Worm (Caenorhabditis elegans) whole organism, young adult: Measurements from ENCODE around the gene nhr-66.

Source experiments
- B0019.2 ChIP-seq: fragments of 200-800 bp; sonication (Bioruptor generic); conservative IDR thresholded peaks from 2 replicates; pipeline ENCODE4 v1.3.6; 2022; ENCODE audit warnings: missing genetic modification reagents, missing genetic modification characterization, missing compliant biosample characterization
- B0336.3 ChIP-seq: fragments of 200-800 bp; sonication (Bioruptor generic); IDR thresholded peaks from 2 replicates; pipeline ENCODE4 v1.3.6; 2022; ENCODE audit warnings: missing genetic modification characterization, missing compliant biosample characterization
- C17E4.6 ChIP-seq: fragments of 200-800 bp; sonication (Bioruptor generic); IDR thresholded peaks from 2 replicates; pipeline ENCODE4 v1.3.6; 2022; ENCODE audit warnings: missing genetic modification reagents, missing genetic modification characterization, missing compliant biosample characterization
- F22D6.2 ChIP-seq: sonication (generic microtip); optimal IDR thresholded peaks from 2 replicates; lab custom pipeline; 2016; ENCODE audit warnings: mild to moderate bottlenecking, missing genetic modification characterization, missing compliant biosample characterization
- F23B12.7 ChIP-seq: sonication (generic microtip); optimal IDR thresholded peaks from 2 replicates; lab custom pipeline; 2017; ENCODE audit warnings: missing genetic modification characterization, mild to moderate bottlenecking, missing compliant biosample characterization, antibody characterized with exemption, moderate library complexity; ENCODE audit not compliant: insufficient read depth
- F37B4.10 ChIP-seq: fragments of 200-800 bp; sonication (Bioruptor generic); IDR thresholded peaks from 2 replicates; pipeline ENCODE4 v1.3.6; 2022; ENCODE audit warnings: missing genetic modification characterization, missing compliant biosample characterization
- F39B2.1 ChIP-seq: fragments of 200-800 bp; sonication (Bioruptor generic); IDR thresholded peaks from 2 replicates; pipeline ENCODE4 v1.3.6; 2022; ENCODE audit warnings: missing genetic modification reagents, missing genetic modification characterization, missing compliant biosample characterization
- F49E8.2 ChIP-seq: sonication (generic microtip); optimal IDR thresholded peaks from 3 replicates; lab custom pipeline; 2017; ENCODE audit warnings: missing genetic modification characterization, mild to moderate bottlenecking, missing compliant biosample characterization, antibody characterized with exemption, moderate library complexity; ENCODE audit not compliant: insufficient read depth
- F55B11.4 ChIP-seq: sonication (generic microtip); optimal IDR thresholded peaks from 2 replicates; lab custom pipeline; 2016; ENCODE audit warnings: missing compliant biosample characterization, missing genetic modification characterization, borderline replicate concordance; ENCODE audit not compliant: insufficient read depth
- K11D2.4 ChIP-seq: fragments of 200-800 bp; sonication (Bioruptor generic); IDR thresholded peaks from 2 replicates; pipeline ENCODE4 v1.3.6; 2022; ENCODE audit warnings: missing genetic modification reagents, missing genetic modification characterization, missing compliant biosample characterization
- K12H6.12 ChIP-seq: fragments of 200-800 bp; sonication (Bioruptor generic); optimal IDR thresholded peaks from 2 replicates; lab custom pipeline; 2018; ENCODE audit warnings: mild to moderate bottlenecking, missing genetic modification characterization, missing compliant biosample characterization
- Y53G8AR.9 ChIP-seq: fragments of 200-800 bp; sonication (Bioruptor generic); conservative IDR thresholded peaks from 2 replicates; pipeline ENCODE4 v1.3.6; 2022; ENCODE audit warnings: missing genetic modification reagents, missing genetic modification characterization, missing compliant biosample characterization
- atf-7 ChIP-seq: sonication (generic microtip); optimal IDR thresholded peaks from 2 replicates; lab custom pipeline; 2017; ENCODE audit warnings: mild to moderate bottlenecking, missing genetic modification characterization, missing compliant biosample characterization
- attf-3 ChIP-seq: fragments of 200-800 bp; sonication (Bioruptor generic); conservative IDR thresholded peaks from 2 replicates; pipeline ENCODE4 v1.3.6; 2022; ENCODE audit warnings: missing genetic modification reagents, missing genetic modification characterization, missing compliant biosample characterization
- ceh-27 ChIP-seq: fragments of 200-800 bp; sonication (Bioruptor generic); optimal IDR thresholded peaks from 2 replicates; lab custom pipeline; 2018; ENCODE audit warnings: mild to moderate bottlenecking, missing genetic modification characterization, moderate library complexity, missing compliant biosample characterization
- chd-7 ChIP-seq: sonication (generic microtip); optimal IDR thresholded peaks from 2 replicates; lab custom pipeline; 2016; ENCODE audit warnings: mild to moderate bottlenecking, missing genetic modification characterization, moderate library complexity, missing compliant biosample characterization
- efl-1 ChIP-seq: fragments of 150-350 bp; optimal IDR thresholded peaks from 2 replicates; lab custom pipeline; 2014; ENCODE audit warnings: missing biosample characterization, missing genetic modification reagents, missing genetic modification characterization
- ets-4 ChIP-seq: fragments of 200-800 bp; sonication (Bioruptor generic); optimal IDR thresholded peaks from 2 replicates; lab custom pipeline; 2018; ENCODE audit warnings: mild to moderate bottlenecking, missing genetic modification characterization, missing compliant biosample characterization
- hlh-12 ChIP-seq: sonication (generic microtip); optimal IDR thresholded peaks from 2 replicates; lab custom pipeline; 2016; ENCODE audit warnings: missing genetic modification characterization, missing compliant biosample characterization
- lag-1 ChIP-seq: fragments of 200-800 bp; sonication (Bioruptor generic); IDR thresholded peaks from 2 replicates; pipeline ENCODE4 v1.3.6; 2022; ENCODE audit warnings: missing genetic modification reagents, missing genetic modification characterization, missing compliant biosample characterization
- let-607 ChIP-seq, 2 experiments: fragments of 200-800 bp in 1 of 2; sonication (Bioruptor generic) in 1 of 2; sonication (generic microtip) in 1 of 2; optimal IDR thresholded peaks; 2 replicates each; lab custom pipeline; 2016 to 2018; ENCODE audit warnings: mild to moderate bottlenecking in 2 of 2, missing compliant biosample characterization in 2 of 2, missing genetic modification characterization in 2 of 2, moderate library complexity in 2 of 2, missing genotype in 1 of 2
- lin-26 ChIP-seq: fragments of 200-800 bp; sonication (Bioruptor generic); IDR thresholded peaks from 2 replicates; pipeline ENCODE4 v1.3.6; 2022; ENCODE audit warnings: missing genetic modification reagents, missing genetic modification characterization, missing compliant biosample characterization
- lir-1 ChIP-seq: fragments of 200-800 bp; sonication (Bioruptor generic); conservative IDR thresholded peaks from 2 replicates; pipeline ENCODE4 v1.3.6; 2022; ENCODE audit warnings: missing genetic modification reagents, missing genetic modification characterization, missing compliant biosample characterization
- lsy-27 ChIP-seq: sonication (generic microtip); optimal IDR thresholded peaks from 2 replicates; lab custom pipeline; 2017; ENCODE audit warnings: missing genetic modification characterization, mild to moderate bottlenecking, missing compliant biosample characterization, antibody characterized with exemption, missing genotype, borderline replicate concordance; ENCODE audit not compliant: insufficient read depth
- madf-3 ChIP-seq: fragments of 200-800 bp; sonication (Bioruptor generic); IDR thresholded peaks from 2 replicates; pipeline ENCODE4 v1.3.6; 2022; ENCODE audit warnings: missing genetic modification reagents, missing genetic modification characterization, missing compliant biosample characterization
- nhr-179 ChIP-seq: sonication (generic microtip); optimal IDR thresholded peaks from 2 replicates; lab custom pipeline; 2016; ENCODE audit warnings: mild to moderate bottlenecking, missing genetic modification characterization, missing compliant biosample characterization
- nhr-90 ChIP-seq: sonication (generic microtip); optimal IDR thresholded peaks from 2 replicates; lab custom pipeline; 2016; ENCODE audit warnings: missing genotype, mild to moderate bottlenecking, missing genetic modification characterization, missing compliant biosample characterization
- pbrm-1 ChIP-seq: fragments of 200-800 bp; sonication (Bioruptor generic); IDR thresholded peaks from 2 replicates; pipeline ENCODE4 v1.3.6; 2022; ENCODE audit warnings: missing genetic modification reagents, missing genetic modification characterization, missing compliant biosample characterization
- rcor-1 ChIP-seq: fragments of 200-800 bp; sonication (Bioruptor generic); IDR thresholded peaks from 2 replicates; pipeline ENCODE4 v1.3.6; 2022; ENCODE audit warnings: missing genetic modification reagents, missing genetic modification characterization, missing compliant biosample characterization
- repo-1 ChIP-seq: sonication (generic microtip); optimal IDR thresholded peaks from 2 replicates; lab custom pipeline; 2017; ENCODE audit warnings: mild to moderate bottlenecking, missing genetic modification characterization, missing compliant biosample characterization
- rpc-1 ChIP-seq, 2 experiments: fragments of 150-350 bp in 1 of 2; sonication (generic microtip) in 1 of 2; optimal IDR thresholded peaks; 2 replicates each; lab custom pipeline; 2014 to 2018; ENCODE audit warnings: missing biosample characterization in 1 of 2, missing genetic modification characterization in 1 of 2, missing genetic modification reagents in 1 of 2, missing genotype in 1 of 2
- sea-2 ChIP-seq: fragments of 200-800 bp; sonication (Bioruptor generic); IDR thresholded peaks from 2 replicates; pipeline ENCODE4 v1.3.6; 2022; ENCODE audit warnings: missing genetic modification characterization, missing compliant biosample characterization
- snpc-1.3 ChIP-seq: sonication (generic microtip); optimal IDR thresholded peaks from 2 replicates; lab custom pipeline; 2017; ENCODE audit warnings: missing genetic modification characterization, mild to moderate bottlenecking, missing compliant biosample characterization, antibody characterized with exemption, moderate library complexity, missing genotype, missing genetic modification reagents; ENCODE audit not compliant: insufficient read depth
- somi-1 ChIP-seq: fragments of 200-800 bp; sonication (Bioruptor generic); optimal IDR thresholded peaks from 2 replicates; lab custom pipeline; 2018; ENCODE audit warnings: mild to moderate bottlenecking, missing genetic modification characterization, missing compliant biosample characterization
- tbp1 ChIP-seq: fragments of 200-800 bp; sonication (Bioruptor generic); optimal IDR thresholded peaks from 2 replicates; lab custom pipeline; 2018; ENCODE audit warnings: mild to moderate bottlenecking, missing genetic modification characterization, missing compliant biosample characterization
- tlf-1 ChIP-seq: fragments of 200-800 bp; sonication (Bioruptor generic); optimal IDR thresholded peaks from 2 replicates; lab custom pipeline; 2018; ENCODE audit warnings: mild to moderate bottlenecking, missing genetic modification characterization, missing compliant biosample characterization
- xnd-1 ChIP-seq: sonication (generic microtip); optimal IDR thresholded peaks from 2 replicates; lab custom pipeline; 2016; ENCODE audit warnings: missing genotype, missing genetic modification reagents, missing genetic modification characterization, missing compliant biosample characterization
- zfh-2 ChIP-seq: fragments of 200-800 bp; sonication (Bioruptor generic); conservative IDR thresholded peaks from 2 replicates; pipeline ENCODE4 v1.3.6; 2022; ENCODE audit warnings: missing genetic modification reagents, missing genetic modification characterization, missing compliant biosample characterization
- zim-3 ChIP-seq: sonication (generic microtip); optimal IDR thresholded peaks from 2 replicates; lab custom pipeline; 2017; ENCODE audit warnings: mild to moderate bottlenecking, missing genetic modification characterization, moderate library complexity, missing compliant biosample characterization
- ztf-26 ChIP-seq: sonication (generic microtip); optimal IDR thresholded peaks from 2 replicates; lab custom pipeline; 2017; ENCODE audit warnings: missing genetic modification characterization, missing compliant biosample characterization

nhr-66 gene

DNA sequence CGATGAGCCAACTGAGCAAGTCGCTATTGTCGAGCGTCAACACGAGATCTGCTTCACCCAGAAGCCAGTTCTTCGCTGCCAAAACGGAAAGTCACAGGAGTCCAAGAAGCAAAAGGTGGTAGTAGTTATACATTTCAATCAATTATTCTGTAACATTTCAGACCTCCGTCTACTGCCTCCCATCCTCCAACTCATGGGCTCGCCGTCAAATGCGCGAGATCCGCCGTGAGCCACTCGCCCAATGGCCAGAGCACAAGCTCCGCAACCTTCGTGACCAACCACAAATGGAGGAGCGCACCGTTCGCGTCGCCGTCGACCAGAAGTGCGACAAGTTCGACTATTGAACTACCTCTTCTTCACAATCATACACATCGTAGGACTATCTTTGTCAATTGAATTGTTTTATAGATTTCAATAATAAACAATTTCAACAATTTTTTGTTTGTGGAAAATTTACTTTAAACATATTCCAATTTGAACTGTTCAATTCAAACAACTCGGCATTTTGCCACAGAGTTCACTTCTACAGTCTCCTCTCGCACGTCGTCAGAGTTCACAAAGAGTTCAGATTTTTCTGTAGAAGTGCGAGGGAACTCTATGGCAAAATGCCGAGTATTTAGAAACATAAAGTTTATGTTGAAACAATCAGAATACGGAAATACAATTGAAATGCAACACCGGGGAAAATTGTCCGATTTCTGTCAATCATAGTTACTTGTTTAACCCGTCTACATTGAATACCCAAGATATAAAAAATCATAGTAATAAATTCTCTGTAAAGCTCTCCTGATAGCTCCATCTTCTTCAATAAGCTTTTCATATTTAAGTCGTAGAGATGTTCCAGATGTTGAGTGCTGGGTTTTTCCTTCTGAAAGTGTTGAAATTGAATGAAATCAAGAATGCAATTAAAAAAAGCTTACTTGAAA lies 29.9 kb upstream of the nhr-66 start (continued):
- TF ChIP-seq hlh-12 (tag; lab: Kevin White, UChicago) (no peak), zfh-2 (peak; percentile 85), snpc-1.3 (tag; lab: Kevin White, UChicago) (no peak), lag-1 (GFP tag; lab: Robert Waterston, UW) (no peak)

DNA sequence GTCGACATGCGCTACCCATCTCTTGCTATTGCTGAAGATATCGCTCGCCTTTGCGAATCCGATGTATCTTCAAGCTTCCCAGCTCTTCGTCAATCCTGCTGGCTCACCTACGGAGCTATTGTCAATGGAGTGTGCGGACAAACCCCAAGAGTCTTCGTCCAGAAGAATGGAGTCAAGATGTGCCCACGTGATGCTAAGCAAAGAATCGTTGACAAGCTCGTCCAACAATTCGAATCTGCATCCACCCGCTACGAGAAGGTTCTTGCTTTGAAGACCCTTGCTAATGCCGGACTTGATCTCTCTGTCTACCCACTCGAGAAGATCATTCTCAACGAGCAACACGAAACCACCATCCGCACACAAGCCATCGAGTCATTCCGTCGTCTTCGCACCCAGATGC lies 26.3 kb upstream of the nhr-66 start:
- TF ChIP-seq ceh-27 (GFP tag; lab: Kevin White, UChicago) (no peak), F37B4.10 (GFP tag; lab: Robert Waterston, UW) (0 out of 2 replicates have a peak, but pooled peaks have one; percentile 4), nhr-90 (tag; lab: Kevin White, UChicago) (peak; percentile 52), rcor-1 (GFP tag; lab: Robert Waterston, UW) (0 out of 2 replicates have a peak, but pooled peaks have one; percentile 12), lin-26 (GFP tag; lab: Robert Waterston, UW) (no peak), Y53G8AR.9 (0 out of 2 replicates have a peak, but pooled peaks have one; percentile 7), B0336.3 (GFP tag; lab: Robert Waterston, UW) (0 out of 2 replicates have a peak, but pooled peaks have one; percentile 2), rpc-1 (optimal IDR thresholded peaks at IDR 0.05; lab: Kevin White, UChicago) (no peak), rpc-1 (tag; optimal IDR thresholded peaks at IDR 0.05; lab: Kevin White, UChicago) (no peak), efl-1 (GFP tag; lab: Kevin White, UChicago) (no peak), ztf-26 (tag; lab: Kevin White, UChicago) (no peak), F22D6.2 (peak; percentile 26), atf-7 (tag; lab: Kevin White, UChicago) (peak; percentile 67), repo-1 (tag; lab: Kevin White, UChicago) (peak; percentile 65), madf-3 (GFP tag; lab: Robert Waterston, UW) (peak; percentile 60; the same call in 1 of the 2 replicates), K11D2.4 (GFP tag; lab: Robert Waterston, UW) (no peak)

DNA sequence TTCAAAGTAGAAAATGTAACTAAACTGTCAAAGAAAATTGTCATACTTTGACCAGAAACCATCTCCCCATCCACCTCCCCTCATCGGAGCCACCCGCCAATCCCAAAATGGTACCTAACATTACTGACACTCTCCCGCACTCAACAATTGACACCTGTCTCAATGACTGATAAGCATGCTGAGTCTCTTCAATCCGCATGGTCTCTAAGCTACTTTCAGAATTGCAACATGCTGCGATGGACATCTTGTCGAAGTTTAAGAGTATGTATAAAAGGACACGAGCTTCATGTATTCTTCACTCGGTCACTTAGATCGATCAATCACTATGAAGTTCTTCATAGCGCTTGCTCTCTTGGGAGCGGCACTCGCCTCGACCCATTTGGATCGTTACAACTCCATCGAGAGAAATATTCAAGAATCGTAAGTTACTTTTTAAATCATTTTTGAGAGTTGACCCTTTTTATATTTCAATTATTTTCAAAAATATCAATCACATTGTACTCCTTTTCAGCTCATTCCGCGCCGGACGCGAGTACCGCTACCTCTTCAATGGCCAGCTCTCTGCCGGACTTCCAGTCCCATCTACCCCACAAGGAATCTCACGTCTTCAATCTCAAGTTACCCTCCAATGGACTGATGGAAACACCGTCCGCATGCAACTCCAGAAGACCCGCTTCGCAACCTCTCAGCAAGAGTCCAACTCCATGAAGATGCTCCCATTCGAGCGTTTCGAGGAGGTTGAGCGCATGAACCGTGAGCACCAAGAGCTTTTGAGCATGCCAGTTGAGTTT lies 24.6 kb upstream of the nhr-66 start, which contains the start of gene vit-6:
TSS of gene vit-6 (plus strand) at position 310 of the 791 bp plus-strand sequence.
- TF ChIP-seq chd-7 (tag; lab: Kevin White, UChicago) (no peak), pbrm-1 (GFP tag; lab: Robert Waterston, UW) (0 out of 2 replicates have a peak, but pooled peaks have one; percentile 10), lsy-27 (tag; lab: Kevin White, UChicago) (no peak), nhr-179 (tag; lab: Kevin White, UChicago) (no peak), let-607 (tag; optimal IDR thresholded peaks at IDR 0.05; lab: Kevin White, UChicago) (peak; percentile 73 to 78), repo-1 (tag; lab: Kevin White, UChicago) (peak; percentile 33), sea-2 (0 out of 2 replicates have a peak, but pooled peaks have one; percentile 12), B0019.2 (GFP tag; lab: Robert Waterston, UW) (no peak), F23B12.7 (tag; lab: Kevin White, UChicago) (no peak), somi-1 (GFP tag; lab: Kevin White, UChicago) (no peak), F55B11.4 (tag; lab: Kevin White, UChicago) (no peak), F39B2.1 (no peak), ets-4 (GFP tag; lab: Kevin White, UChicago) (peak; percentile 6), tbp1 (peak; percentile 24), attf-3 (no peak), lir-1 (no peak), lin-26 (GFP tag; lab: Robert Waterston, UW) (no peak), zim-3 (no peak), xnd-1 (tag; lab: Kevin White, UChicago) (no peak), C17E4.6 (no peak), F49E8.2 (tag; lab: Kevin White, UChicago) (no peak), hlh-12 (tag; lab: Kevin White, UChicago) (no peak), K12H6.12 (tag; lab: Kevin White, UChicago) (no peak), tlf-1 (GFP tag; lab: Kevin White, UChicago) (no peak)
